Fruit fly (Drosophila melanogaster) whole organism, wandering third instar larva: ENCODE measurements around the gene Trhn.

Source experiments
- Abd-B ChIP-seq: fragments of >200 bp; optimal IDR thresholded peaks from 2 replicates; lab custom pipeline; 2017; ENCODE audit warnings: missing biosample characterization, missing genetic modification characterization
- CG32264 ChIP-seq: fragments of 200-800 bp; sonication (Bioruptor generic); optimal IDR thresholded peaks from 2 replicates; lab custom pipeline; 2016; ENCODE audit warnings: missing biosample characterization, missing genetic modification characterization
- CG9705 ChIP-seq: fragments of 200-800 bp; sonication (Bioruptor generic); optimal IDR thresholded peaks from 2 replicates; lab custom pipeline; 2018; ENCODE audit warnings: missing biosample characterization, mild to moderate bottlenecking, missing genetic modification characterization
- CrebA ChIP-seq: fragments of 200-800 bp; sonication (Bioruptor generic); optimal IDR thresholded peaks from 2 replicates; lab custom pipeline; 2016; ENCODE audit warnings: missing biosample characterization, mild to moderate bottlenecking, missing genetic modification characterization, borderline replicate concordance
- Dfd ChIP-seq: fragments of >200 bp; optimal IDR thresholded peaks from 2 replicates; lab custom pipeline; 2017; ENCODE audit warnings: missing biosample characterization, missing genetic modification characterization
- Dif ChIP-seq: fragments of 200-275, 200-300 bp; sonication (Bioruptor generic); optimal IDR thresholded peaks from 2 replicates; lab custom pipeline; 2018; ENCODE audit warnings: missing biosample characterization, missing genetic modification characterization; ENCODE audit not compliant: partially characterized antibody
- HLH106 ChIP-seq: fragments of 200-800 bp; optimal IDR thresholded peaks from 3 replicates; lab custom pipeline; 2019; ENCODE audit warnings: missing biosample characterization, mild to moderate bottlenecking, missing genetic modification characterization, moderate library complexity
- Hr78 ChIP-seq: fragments of >200 bp; optimal IDR thresholded peaks from 2 replicates; lab custom pipeline; 2017; ENCODE audit warnings: missing biosample characterization, missing genetic modification characterization
- Jra ChIP-seq: sonication (Bioruptor generic); optimal IDR thresholded peaks from 2 replicates; lab custom pipeline; 2016; ENCODE audit warnings: missing biosample characterization, missing genetic modification characterization
- Mio ChIP-seq: sonication (Bioruptor generic); optimal IDR thresholded peaks from 2 replicates; lab custom pipeline; 2016; ENCODE audit warnings: missing biosample characterization, missing genetic modification characterization
- N ChIP-seq: fragments of >200 bp; optimal IDR thresholded peaks from 2 replicates; lab custom pipeline; 2018; ENCODE audit warnings: missing biosample characterization, missing external identifiers, missing genetic modification characterization
- OdsH ChIP-seq: fragments of 200-800 bp; sonication (Bioruptor generic); optimal IDR thresholded peaks from 2 replicates; lab custom pipeline; 2016; ENCODE audit warnings: missing biosample characterization, mild to moderate bottlenecking, missing genetic modification characterization
- Rel ChIP-seq, 2 experiments: fragments of 200-800 bp; sonication (Bioruptor generic) in 1 of 2; optimal IDR thresholded peaks; 2 replicates in 1 of 2; 3 replicates in 1 of 2; lab custom pipeline; 2016 to 2019; ENCODE audit warnings: mild to moderate bottlenecking in 2 of 2, missing biosample characterization in 2 of 2, missing genetic modification characterization in 2 of 2, moderate library complexity in 1 of 2
- Vsx2 ChIP-seq: fragments of 200-300, 225-300 bp; sonication (Bioruptor generic); optimal IDR thresholded peaks from 2 replicates; lab custom pipeline; 2018; ENCODE audit warnings: missing biosample characterization, missing genetic modification characterization; ENCODE audit not compliant: partially characterized antibody
- brk ChIP-seq: fragments of 200-800 bp; sonication (Bioruptor generic); optimal IDR thresholded peaks from 2 replicates; lab custom pipeline; 2016; ENCODE audit warnings: missing biosample characterization, mild to moderate bottlenecking, missing genetic modification characterization
- dl ChIP-seq, 2 experiments: fragments of 175-275, 200-275 bp in 1 of 2; fragments of 200-275 bp in 1 of 2; sonication (Bioruptor generic); optimal IDR thresholded peaks; lab custom pipeline; 2018; ENCODE audit warnings: mild to moderate bottlenecking in 2 of 2, missing biosample characterization in 2 of 2, missing genetic modification characterization in 2 of 2, moderate library complexity in 2 of 2; ENCODE audit not compliant: partially characterized antibody in 2 of 2, insufficient read depth in 1 of 2
- dmrt93B ChIP-seq: fragments of 200-800 bp; sonication (Bioruptor generic); optimal IDR thresholded peaks from 2 replicates; lab custom pipeline; 2018; ENCODE audit warnings: missing biosample characterization, mild to moderate bottlenecking, missing genetic modification characterization
- dsf ChIP-seq: sonication (Bioruptor generic); optimal IDR thresholded peaks from 2 replicates; lab custom pipeline; 2016; ENCODE audit warnings: missing biosample characterization, missing genetic modification characterization, borderline replicate concordance
- ey ChIP-seq: fragments of 200-800 bp; sonication (Bioruptor generic); optimal IDR thresholded peaks from 2 replicates; lab custom pipeline; 2016; ENCODE audit warnings: missing biosample characterization, missing genetic modification characterization
- foxo ChIP-seq, 2 experiments: fragments of 200-800 bp; sonication (Bioruptor generic); optimal IDR thresholded peaks; 2 replicates in 1 of 2; 3 replicates in 1 of 2; lab custom pipeline; 2016 to 2017; ENCODE audit warnings: missing biosample characterization in 2 of 2, missing genetic modification characterization in 2 of 2
- fru ChIP-seq: fragments of 200-800 bp; sonication (Bioruptor generic); optimal IDR thresholded peaks from 3 replicates; lab custom pipeline; 2016; ENCODE audit warnings: missing biosample characterization, mild to moderate bottlenecking, missing genetic modification characterization
- h ChIP-seq: fragments of 200-800 bp; sonication (Bioruptor generic); optimal IDR thresholded peaks from 3 replicates; lab custom pipeline; 2016; ENCODE audit warnings: missing biosample characterization, mild to moderate bottlenecking, missing genetic modification characterization
- jim ChIP-seq: fragments of 175-275, 200-325 bp; sonication (Bioruptor generic); optimal IDR thresholded peaks from 2 replicates; lab custom pipeline; 2016; ENCODE audit warnings: missing biosample characterization, mild to moderate bottlenecking, missing genetic modification characterization
- lola ChIP-seq: fragments of >200 bp; optimal IDR thresholded peaks from 2 replicates; lab custom pipeline; 2017; ENCODE audit warnings: missing biosample characterization, missing genetic modification characterization
- pan ChIP-seq: fragments of >200 bp; optimal IDR thresholded peaks from 2 replicates; lab custom pipeline; 2017
- psq ChIP-seq: fragments of 200-800 bp; sonication (Bioruptor generic); optimal IDR thresholded peaks from 3 replicates; lab custom pipeline; 2017; ENCODE audit warnings: missing biosample characterization, mild to moderate bottlenecking, missing genetic modification characterization, moderate library complexity
- rgr ChIP-seq: fragments of 200-800 bp; sonication (Bioruptor generic); optimal IDR thresholded peaks from 3 replicates; lab custom pipeline; 2016; ENCODE audit warnings: missing biosample characterization, mild to moderate bottlenecking, missing genetic modification characterization
- sage ChIP-seq: fragments of 200-800 bp; sonication (Bioruptor generic); optimal IDR thresholded peaks from 2 replicates; lab custom pipeline; 2016; ENCODE audit warnings: missing biosample characterization, mild to moderate bottlenecking, missing genetic modification characterization
- sv ChIP-seq: fragments of 200-800 bp; sonication (Bioruptor generic); optimal IDR thresholded peaks from 3 replicates; lab custom pipeline; 2016; ENCODE audit warnings: missing biosample characterization, missing genetic modification characterization
- tai ChIP-seq: sonication (Bioruptor generic); optimal IDR thresholded peaks from 2 replicates; lab custom pipeline; 2016; ENCODE audit warnings: missing biosample characterization, missing genetic modification characterization
- woc ChIP-seq: sonication (Bioruptor generic); optimal IDR thresholded peaks from 2 replicates; lab custom pipeline; 2016; ENCODE audit warnings: missing biosample characterization, mild to moderate bottlenecking, missing genetic modification characterization

The Trhn gene

dm6 chr3L:1193123-1193844, at the start of gene Trhn:
Gene Trhn (minus strand): TSS chr3L:1193173.
- TF ChIP-seq fru (GFP tag; lab: Kevin White, UChicago), result no peak
- TF ChIP-seq Dfd (GFP tag; lab: Kevin White, UChicago), result no peak
- TF ChIP-seq brk (GFP tag; lab: Kevin White, UChicago), result no peak
- TF ChIP-seq woc (GFP tag; lab: Kevin White, UChicago), result no peak
- TF ChIP-seq Vsx2 (GFP tag; lab: Kevin White, UChicago), result no peak
- no peak for TF ChIP-seq tai (GFP tag; lab: Kevin White, UChicago)
- no peak for TF ChIP-seq jim
- TF ChIP-seq Dif (GFP tag; lab: Kevin White, UChicago), result no peak
- no peak for TF ChIP-seq dmrt93B (GFP tag; lab: Kevin White, UChicago)
- TF ChIP-seq ey (GFP tag; lab: Kevin White, UChicago), result no peak
- no peak for TF ChIP-seq lola (GFP tag; lab: Kevin White, UChicago)
- TF ChIP-seq HLH106 (tag; lab: Kevin White, UChicago), result no peak
- TF ChIP-seq pan (lab: Kevin White, UChicago), result no peak

dm6 chr3L:1238219-1238618, 45.2 kb upstream of the Trhn start, which contains the start of gene CG9192:
Gene CG9192 (minus strand): TSS chr3L:1238319.
- TF ChIP-seq Abd-B (GFP tag; lab: Kevin White, UChicago) (no peak), fru (GFP tag; lab: Kevin White, UChicago) (no peak), N (GFP tag; lab: Kevin White, UChicago) (no peak), CrebA (GFP tag; lab: Kevin White, UChicago) (no peak), Rel (GFP tag; optimal IDR thresholded peaks at IDR 0.05; lab: Kevin White, UChicago) (no peak), Rel (tag; optimal IDR thresholded peaks at IDR 0.05; lab: Kevin White, UChicago) (no peak)

DNA sequence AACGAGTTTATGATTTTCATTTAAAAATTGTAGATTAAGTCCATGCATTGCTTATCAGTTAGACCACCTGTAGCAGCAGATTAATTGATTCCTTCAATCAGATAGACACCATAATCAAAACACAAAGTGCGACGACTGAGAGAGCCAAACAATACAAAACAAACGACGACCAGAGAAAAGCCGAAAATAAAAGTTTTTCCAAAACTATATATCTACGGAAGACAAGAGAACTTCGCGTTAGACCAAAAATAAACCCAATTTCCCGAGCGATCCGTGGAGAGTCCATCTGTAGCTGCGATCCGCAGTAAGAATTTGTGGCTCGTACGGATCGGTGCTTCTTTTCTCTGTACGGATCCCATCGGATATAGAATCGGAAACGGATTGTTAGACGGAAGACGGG, 42.5 kb upstream of the Trhn start, which contains the start of gene galene:
Gene galene, plus strand, starts transcription at position 301 of the 400 bp plus-strand sequence.
- TF ChIP-seq lola (GFP tag; lab: Kevin White, UChicago), result no peak
- no peak for TF ChIP-seq OdsH (GFP tag; lab: Kevin White, UChicago)
- no peak for TF ChIP-seq ey (GFP tag; lab: Kevin White, UChicago)
- TF ChIP-seq brk (GFP tag; lab: Kevin White, UChicago), result no peak
- no peak for TF ChIP-seq Jra
- TF ChIP-seq woc (GFP tag; lab: Kevin White, UChicago), result no peak
- no peak for TF ChIP-seq N (GFP tag; lab: Kevin White, UChicago)

DNA sequence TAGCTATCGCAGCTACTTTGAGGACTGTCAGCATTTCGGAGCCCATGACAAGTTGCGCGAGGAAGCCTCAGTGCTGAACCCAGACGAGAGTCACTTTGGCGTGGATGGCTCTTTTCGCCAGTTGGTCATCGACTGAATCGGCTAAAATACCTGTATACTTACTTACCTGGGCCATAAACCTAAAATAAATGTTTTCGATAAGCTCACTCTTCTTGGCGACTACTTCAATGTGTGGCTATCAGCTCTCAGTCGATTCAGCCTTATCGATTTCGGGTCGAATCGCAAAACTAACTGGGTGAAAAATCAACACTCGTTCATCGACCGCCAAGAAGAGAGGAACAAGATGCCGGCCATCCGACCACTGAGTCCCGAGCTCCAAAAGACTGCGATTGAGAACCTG, 40.9 kb upstream of the Trhn start, which contains the start of gene CG33966:
Gene CG33966, plus strand, starts transcription at position 301 of the 400 bp plus-strand sequence.
- no peak for TF ChIP-seq dl (GFP tag; optimal IDR thresholded peaks at IDR 0.05; lab: Kevin White, UChicago; ENCODE audit: insufficient read depth in 1 of 2, partially characterized antibody in 2 of 2)
- TF ChIP-seq h (GFP tag; lab: Kevin White, UChicago), result no peak
- TF ChIP-seq psq (GFP tag; lab: Kevin White, UChicago), result no peak
- TF ChIP-seq Hr78 (GFP tag; lab: Kevin White, UChicago), result no peak
- TF ChIP-seq CG32264 (GFP tag; lab: Kevin White, UChicago), result no peak
- TF ChIP-seq brk (GFP tag; lab: Kevin White, UChicago), result no peak
- no peak for TF ChIP-seq dsf (GFP tag; lab: Kevin White, UChicago)
- no peak for TF ChIP-seq Abd-B (GFP tag; lab: Kevin White, UChicago)
- TF ChIP-seq foxo (GFP tag; optimal IDR thresholded peaks at IDR 0.05; lab: Kevin White, UChicago), result no peak
- no peak for TF ChIP-seq rgr (GFP tag; lab: Kevin White, UChicago)
- TF ChIP-seq Dif (GFP tag; lab: Kevin White, UChicago), result no peak
- no peak for TF ChIP-seq Mio (GFP tag; lab: Kevin White, UChicago)
- TF ChIP-seq Dfd (GFP tag; lab: Kevin White, UChicago), result no peak
- TF ChIP-seq CrebA (GFP tag; lab: Kevin White, UChicago), result no peak
- no peak for TF ChIP-seq sage
- TF ChIP-seq CG9705 (GFP tag; lab: Kevin White, UChicago), result no peak
- no peak for TF ChIP-seq sv (GFP tag; lab: Kevin White, UChicago)
- no peak for TF ChIP-seq N (GFP tag; lab: Kevin White, UChicago)
